Fruit fly (Drosophila melanogaster) whole organism, embryonic: ENCODE measurements around the gene Sdic1.

ENCODE experiments used
- Bteb2 ChIP-seq: fragments of 200-800 bp; sonication (Bioruptor generic); optimal IDR thresholded peaks from 2 replicates; lab custom pipeline; 2016; ENCODE audit warnings: missing biosample characterization, missing genetic modification characterization
- CG11560 ChIP-seq: fragments of 200-800 bp; sonication (Bioruptor generic); IDR thresholded peaks from 3 replicates; pipeline ENCODE4 v1.3.6; 2022; ENCODE audit warnings: missing biosample characterization, missing genetic modification characterization
- CG15011 ChIP-seq: fragments of 200-800 bp; sonication (Bioruptor generic); optimal IDR thresholded peaks from 3 replicates; lab custom pipeline; 2018; ENCODE audit warnings: missing biosample characterization, mild to moderate bottlenecking, missing genetic modification characterization
- CG31441 ChIP-seq: fragments of 200-800 bp; sonication (Bioruptor generic); IDR thresholded peaks from 2 replicates; pipeline ENCODE4 v1.3.6; 2022; ENCODE audit warnings: missing biosample characterization, missing genetic modification characterization
- ap ChIP-seq: fragments of 200-800 bp; sonication (Bioruptor generic); IDR thresholded peaks from 2 replicates; pipeline ENCODE4 v1.3.6; 2022; ENCODE audit warnings: missing biosample characterization, missing genetic modification characterization
- en ChIP-seq: fragments of 200-800 bp; sonication (Bioruptor generic); optimal IDR thresholded peaks from 2 replicates; lab custom pipeline; 2016; ENCODE audit warnings: missing biosample characterization, missing genetic modification characterization
- jumu ChIP-seq: fragments of 200-800 bp; sonication (Bioruptor generic); optimal IDR thresholded peaks from 3 replicates; lab custom pipeline; 2016; ENCODE audit warnings: missing biosample characterization, missing genetic modification characterization
- mirr ChIP-seq: fragments of 200-800 bp; sonication (Bioruptor generic); optimal IDR thresholded peaks from 3 replicates; lab custom pipeline; 2018; ENCODE audit warnings: missing biosample characterization, mild to moderate bottlenecking, missing genetic modification characterization
- salm ChIP-seq: fragments of 200-800 bp; sonication (Bioruptor generic); optimal IDR thresholded peaks from 2 replicates; lab custom pipeline; 2018; ENCODE audit warnings: missing biosample characterization, mild to moderate bottlenecking, missing genetic modification characterization
- scrt ChIP-seq: fragments of 200-800 bp; sonication (Bioruptor generic); optimal IDR thresholded peaks from 2 replicates; lab custom pipeline; 2018; ENCODE audit warnings: missing biosample characterization, mild to moderate bottlenecking, missing genetic modification characterization, moderate library complexity
- slbo ChIP-seq: fragments of 200-800 bp; sonication (Bioruptor generic); IDR thresholded peaks from 2 replicates; pipeline ENCODE4 v1.3.6; 2022; ENCODE audit warnings: missing biosample characterization, missing genetic modification characterization

DNA sequence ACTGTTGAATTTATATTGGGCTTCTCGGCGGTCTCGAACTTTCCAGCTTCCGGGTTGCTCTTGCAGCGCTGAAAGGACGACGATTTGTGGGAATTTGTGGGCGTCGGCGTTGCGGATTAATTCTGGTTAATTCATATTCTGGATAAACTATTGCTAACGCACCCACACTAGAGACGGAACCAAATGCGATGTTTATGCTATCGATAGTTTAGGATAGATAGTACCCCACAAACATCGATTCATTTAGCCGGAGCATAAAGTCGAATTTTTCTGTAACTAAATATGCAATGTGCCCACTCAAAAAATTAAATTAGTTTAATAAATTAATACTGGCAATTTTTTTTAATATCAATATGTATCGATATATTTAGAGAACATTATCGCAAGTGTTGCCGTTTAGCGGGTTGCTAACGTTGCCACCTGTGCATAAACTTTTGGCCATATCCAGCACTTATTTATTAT, 18.7 kb downstream of the Sdic1 start, which contains the start of gene Rab35:
- TF ChIP-seq Bteb2 (GFP tag; lab: Kevin White, UChicago) (no peak), ap (GFP tag; lab: Robert Waterston, UW) (no peak), jumu (GFP tag; lab: Kevin White, UChicago) (no peak), CG31441 (peak; percentile 14; the same call in 1 of the 2 replicates), mirr (GFP tag; lab: Kevin White, UChicago) (no peak), salm (tag; lab: Kevin White, UChicago) (no peak), CG15011 (no peak), scrt (GFP tag; lab: Kevin White, UChicago) (no peak), en (no peak), CG11560 (tag; lab: Robert Waterston, UW) (no peak), slbo (GFP tag; lab: Robert Waterston, UW) (peak; percentile 9; the same call in 1 of the 2 replicates)
